In genomic region chrIV:12876558-12876957, ce11 we compare ENCODE assay signal across 5 worm cellular contexts.
A peak's percentile ranks its signal among the peaks of the same experiment; 100 is the strongest.
TF ChIP-seq lines count a peak whose summit lies in the region.

No protein-coding gene starts in this region.

TF ChIP-seq in whole organism, L1 larva, 84 proteins besides CTCF, POLR2A, EP300 and RAD21:
- no peak for TF ChIP-seq nhr-47 (tag; optimal IDR thresholded peaks at IDR 0.05; lab: Kevin White, UChicago)
- TF ChIP-seq ceh-90 (tag; optimal IDR thresholded peaks at IDR 0.05; lab: Kevin White, UChicago): no peak
- no peak for TF ChIP-seq efl-1 (optimal IDR thresholded peaks at IDR 0.05; lab: Kevin White, UChicago)
- TF ChIP-seq efl-1 (GFP tag; optimal IDR thresholded peaks at IDR 0.05 in 1 of 2; lab: Kevin White, UChicago): no peak
- no peak for TF ChIP-seq nhr-11 (tag; optimal IDR thresholded peaks at IDR 0.05; lab: Kevin White, UChicago)
- TF ChIP-seq zip-4 (GFP tag; optimal IDR thresholded peaks at IDR 0.05; lab: Kevin White, UChicago): no peak
- peak; percentile 49 for TF ChIP-seq elt-2 (tag; optimal IDR thresholded peaks at IDR 0.05; lab: Kevin White, UChicago)

TF ChIP-seq in whole organism, L2 larva, 48 proteins besides CTCF, POLR2A, EP300 and RAD21:
- TF ChIP-seq sma-9 (GFP tag; optimal IDR thresholded peaks at IDR 0.05; lab: Kevin White, UChicago): peak; percentile 31
- no peak for TF ChIP-seq sma-9 (tag; optimal IDR thresholded peaks at IDR 0.05; lab: Kevin White, UChicago)
- no peak for TF ChIP-seq alr-1 (tag; optimal IDR thresholded peaks at IDR 0.05; lab: Kevin White, UChicago)
- TF ChIP-seq sem-4 (tag; optimal IDR thresholded peaks at IDR 0.05; lab: Kevin White, UChicago): no peak
- no peak for TF ChIP-seq mdl-1 (tag; optimal IDR thresholded peaks at IDR 0.05; lab: Kevin White, UChicago)
- peak; percentile 85 for TF ChIP-seq fos-1 (tag; optimal IDR thresholded peaks at IDR 0.05; lab: Kevin White, UChicago)

TF ChIP-seq in whole organism, L3 larva, 47 proteins besides CTCF, POLR2A, EP300 and RAD21:
- TF ChIP-seq daf-12 (tag; optimal IDR thresholded peaks at IDR 0.05; lab: Kevin White, UChicago): no peak
- peak; percentile 62 for TF ChIP-seq elt-2 (tag; optimal IDR thresholded peaks at IDR 0.05; lab: Kevin White, UChicago)
- TF ChIP-seq jun-1 (tag; optimal IDR thresholded peaks at IDR 0.05; lab: Kevin White, UChicago): no peak
- no peak for TF ChIP-seq ztf-4 (tag; optimal IDR thresholded peaks at IDR 0.05; lab: Kevin White, UChicago)
- no peak for TF ChIP-seq lin-15B (tag; optimal IDR thresholded peaks at IDR 0.05; lab: Kevin White, UChicago)
- peak; percentile 74 for TF ChIP-seq pqm-1 (tag; optimal IDR thresholded peaks at IDR 0.05; lab: Kevin White, UChicago)
- no peak for TF ChIP-seq nhr-12 (tag; optimal IDR thresholded peaks at IDR 0.05; lab: Kevin White, UChicago)

TF ChIP-seq in whole organism, L4 larva, 104 proteins besides CTCF, POLR2A, EP300 and RAD21:
- TF ChIP-seq daf-19 (GFP tag; conservative IDR thresholded peaks at IDR 0.05; lab: Robert Waterston, UW) (no peak), nhr-102 (tag; optimal IDR thresholded peaks at IDR 0.05; lab: Kevin White, UChicago) (no peak), rbr-2 (tag; optimal IDR thresholded peaks at IDR 0.05; lab: Kevin White, UChicago) (no peak), daf-8 (GFP tag; IDR thresholded peaks at IDR 0.05; lab: Robert Waterston, UW) (no peak), nhr-28 (tag; optimal IDR thresholded peaks at IDR 0.05; lab: Kevin White, UChicago) (peak; percentile 24), attf-4 (tag; optimal IDR thresholded peaks at IDR 0.05; lab: Kevin White, UChicago) (no peak), ZK546.5 (tag; optimal IDR thresholded peaks at IDR 0.05; lab: Kevin White, UChicago) (no peak), daf-16 (GFP tag; optimal IDR thresholded peaks at IDR 0.05; lab: Kevin White, UChicago) (no peak), daf-16 (tag; optimal IDR thresholded peaks at IDR 0.05; lab: Kevin White, UChicago) (peak; percentile 46), dmd-6 (GFP tag; IDR thresholded peaks at IDR 0.05; lab: Robert Waterston, UW) (peak; percentile 32; the same call in 1 of the 2 replicates), pqm-1 (tag; optimal IDR thresholded peaks at IDR 0.05; lab: Kevin White, UChicago) (peak; percentile 64), aha-1 (tag; lab: Kevin White, UChicago) (peak; percentile 12), lin-38 (GFP tag; IDR thresholded peaks at IDR 0.05; lab: Robert Waterston, UW) (no peak)

TF ChIP-seq in whole organism, young adult, 124 proteins besides CTCF, POLR2A, EP300 and RAD21:
- TF ChIP-seq nhr-80 (tag; optimal IDR thresholded peaks at IDR 0.05; lab: Kevin White, UChicago) (peak; percentile 52), mxl-1 (tag; optimal IDR thresholded peaks at IDR 0.05; lab: Kevin White, UChicago) (no peak)
